Worm (Caenorhabditis elegans): ENCODE results near the gene swsn-4.
A peak's percentile ranks its signal among the peaks of the same experiment; 100 is the strongest.
"Not testable (repeated sequence)": the region's sequence is repeated elsewhere in the genome, so short reads cannot be mapped to it uniquely, and the experiment has no call there.

swsn-4 gene

ce11 chrIV:11179123-11179740 is 53.4 kb downstream of the swsn-4 start, which contains the start of gene cpt-2 (continued):
- peak; percentile 91 for TF ChIP-seq nhr-77 (tag; optimal IDR thresholded peaks at IDR 0.05)
- peak in 1 of 2 experiments; percentile 97 for TF ChIP-seq unc-62 (GFP tag; optimal IDR thresholded peaks at IDR 0.05 in 1 of 2)
- TF ChIP-seq unc-62 (tag; optimal IDR thresholded peaks at IDR 0.05) = not testable (repeated sequence)
- peak; percentile 72 for TF ChIP-seq nhr-48 (tag; optimal IDR thresholded peaks at IDR 0.05)
- peak; percentile 86 for TF ChIP-seq ceh-44 (GFP tag; IDR thresholded peaks at IDR 0.05)
- TF ChIP-seq saeg-2 (GFP tag; IDR thresholded peaks at IDR 0.05) = 0 out of 2 replicates have a peak, but pooled peaks have one; percentile 43
- peak in 1 of 2 experiments; percentile 57 for TF ChIP-seq hif-1 (tag; optimal IDR thresholded peaks at IDR 0.05)
- TF ChIP-seq dpl-1 (GFP tag; optimal IDR thresholded peaks at IDR 0.05) = peak; percentile 76
- TF ChIP-seq hmg-1.1 (GFP tag; IDR thresholded peaks at IDR 0.05) = peak; percentile 83
- peak; percentile 79 for TF ChIP-seq php-3 (GFP tag; IDR thresholded peaks at IDR 0.05)
- TF ChIP-seq mdt-29 (GFP tag; IDR thresholded peaks at IDR 0.05) = peak; percentile 85
- peak in 1 of 2 experiments; percentile 52 for TF ChIP-seq ZK546.5 (tag; optimal IDR thresholded peaks at IDR 0.05)
- peak; percentile 92 for TF ChIP-seq mes-2 (tag; optimal IDR thresholded peaks at IDR 0.05; ENCODE audit: poor library complexity, severe bottlenecking)
- TF ChIP-seq duxl-1 (tag; optimal IDR thresholded peaks at IDR 0.05; ENCODE audit: poor library complexity) = peak; percentile 76
- TF ChIP-seq mep-1 (tag; optimal IDR thresholded peaks at IDR 0.05) = peak; percentile 86

DNA sequence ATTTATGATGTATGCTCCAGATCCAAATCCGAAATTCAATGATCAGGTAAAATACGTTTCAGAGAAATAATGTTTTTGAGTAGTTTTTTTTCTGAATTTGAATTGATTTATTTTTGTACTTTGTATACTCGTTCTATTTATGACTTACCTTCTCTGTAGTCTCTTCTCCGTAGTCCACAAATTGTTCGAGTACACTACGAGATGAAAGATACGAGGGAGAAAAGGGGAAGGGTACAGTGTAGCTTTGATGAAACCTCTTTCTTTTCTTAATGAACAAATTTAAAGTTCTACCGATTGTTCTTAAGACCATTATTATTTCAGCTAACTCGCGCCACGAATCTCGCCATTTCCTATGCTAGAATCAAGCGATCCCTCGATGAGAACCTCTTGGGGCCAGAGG is 54.3 kb downstream of the swsn-4 start:
- TF ChIP-seq unc-62 (GFP tag; optimal IDR thresholded peaks at IDR 0.05 in 1 of 2) = peak in 1 of 2 experiments; percentile 67
- TF ChIP-seq unc-62 (tag; optimal IDR thresholded peaks at IDR 0.05) = no peak
- no peak for TF ChIP-seq egl-27 (tag; optimal IDR thresholded peaks at IDR 0.05)
- peak; percentile 30 for TF ChIP-seq dve-1 (tag; optimal IDR thresholded peaks at IDR 0.05; ENCODE audit: insufficient read depth)
- peak; percentile 78 for TF ChIP-seq aha-1 (tag)
- TF ChIP-seq nhr-77 (tag; optimal IDR thresholded peaks at IDR 0.05) = peak; percentile 27
- TF ChIP-seq nhr-28 (tag; optimal IDR thresholded peaks at IDR 0.05) = peak; percentile 99
- TF ChIP-seq lir-3 (tag; optimal IDR thresholded peaks at IDR 0.05) = no peak
- peak in 1 of 2 experiments; percentile 3 for TF ChIP-seq lsy-2 (tag; optimal IDR thresholded peaks at IDR 0.05)
- TF ChIP-seq nhr-48 (tag; optimal IDR thresholded peaks at IDR 0.05) = no peak
- TF ChIP-seq daf-16 (GFP tag; optimal IDR thresholded peaks at IDR 0.05) = no peak
- peak; percentile 41 for TF ChIP-seq daf-16 (tag; optimal IDR thresholded peaks at IDR 0.05)
